Worm (Caenorhabditis elegans) whole organism, young adult: ENCODE data around the gene K07C5.2.

Source experiments
- B0261.1 ChIP-seq: sonication (generic microtip); optimal IDR thresholded peaks from 2 replicates; lab custom pipeline; 2016; ENCODE audit warnings: mild to moderate bottlenecking, missing genetic modification characterization, moderate library complexity, missing compliant biosample characterization
- B0336.3 ChIP-seq: fragments of 200-800 bp; sonication (Bioruptor generic); IDR thresholded peaks from 2 replicates; pipeline ENCODE4 v1.3.6; 2022; ENCODE audit warnings: missing genetic modification characterization, missing compliant biosample characterization
- D2030.7 ChIP-seq: fragments of 200-800 bp; sonication (Bioruptor generic); IDR thresholded peaks from 2 replicates; pipeline ENCODE4 v1.3.6; 2022; ENCODE audit warnings: missing genetic modification reagents, missing genetic modification characterization, missing compliant biosample characterization
- F22D6.2 ChIP-seq: sonication (generic microtip); optimal IDR thresholded peaks from 2 replicates; lab custom pipeline; 2016; ENCODE audit warnings: mild to moderate bottlenecking, missing genetic modification characterization, missing compliant biosample characterization
- F33H1.4 ChIP-seq: fragments of 200-800 bp; sonication (Bioruptor generic); IDR thresholded peaks from 2 replicates; pipeline ENCODE4 v1.3.6; 2022; ENCODE audit warnings: missing genetic modification reagents, missing genetic modification characterization, missing compliant biosample characterization
- K11D2.4 ChIP-seq: fragments of 200-800 bp; sonication (Bioruptor generic); IDR thresholded peaks from 2 replicates; pipeline ENCODE4 v1.3.6; 2022; ENCODE audit warnings: missing genetic modification reagents, missing genetic modification characterization, missing compliant biosample characterization
- Y53F4B.3 ChIP-seq: fragments of 200-800 bp; sonication (Bioruptor generic); IDR thresholded peaks from 2 replicates; pipeline ENCODE4 v1.3.6; 2022; ENCODE audit warnings: missing genetic modification reagents, missing genetic modification characterization, missing compliant biosample characterization
- Y53G8AR.9 ChIP-seq: fragments of 200-800 bp; sonication (Bioruptor generic); conservative IDR thresholded peaks from 2 replicates; pipeline ENCODE4 v1.3.6; 2022; ENCODE audit warnings: missing genetic modification reagents, missing genetic modification characterization, missing compliant biosample characterization
- Y56A3A.18 ChIP-seq: fragments of 200-800 bp; sonication (Bioruptor generic); IDR thresholded peaks from 2 replicates; pipeline ENCODE4 v1.3.6; 2022; ENCODE audit warnings: missing genetic modification reagents, missing genetic modification characterization, missing compliant biosample characterization
- ZK185.1 ChIP-seq: sonication (generic microtip); optimal IDR thresholded peaks from 2 replicates; lab custom pipeline; 2016; ENCODE audit warnings: mild to moderate bottlenecking, missing genetic modification characterization, missing compliant biosample characterization; ENCODE audit not compliant: poor library complexity, severe bottlenecking
- aptf-3 ChIP-seq: fragments of 200-800 bp; sonication (Bioruptor generic); IDR thresholded peaks from 2 replicates; pipeline ENCODE4 v1.3.6; 2022; ENCODE audit warnings: missing genetic modification characterization, missing compliant biosample characterization
- atf-7 ChIP-seq: sonication (generic microtip); optimal IDR thresholded peaks from 2 replicates; lab custom pipeline; 2017; ENCODE audit warnings: mild to moderate bottlenecking, missing genetic modification characterization, missing compliant biosample characterization
- attf-3 ChIP-seq: fragments of 200-800 bp; sonication (Bioruptor generic); conservative IDR thresholded peaks from 2 replicates; pipeline ENCODE4 v1.3.6; 2022; ENCODE audit warnings: missing genetic modification reagents, missing genetic modification characterization, missing compliant biosample characterization
- attf-5 ChIP-seq: fragments of 200-800 bp; sonication (Bioruptor generic); optimal IDR thresholded peaks from 2 replicates; lab custom pipeline; 2018; ENCODE audit warnings: mild to moderate bottlenecking, missing genetic modification characterization, missing compliant biosample characterization
- bed-1 ChIP-seq: fragments of 200-800 bp; sonication (Bioruptor generic); IDR thresholded peaks from 2 replicates; pipeline ENCODE4 v1.3.6; 2022; ENCODE audit warnings: missing genetic modification reagents, missing genetic modification characterization, missing compliant biosample characterization
- bed-2 ChIP-seq: fragments of 200-800 bp; sonication (Bioruptor generic); IDR thresholded peaks from 2 replicates; pipeline ENCODE4 v1.3.6; 2022; ENCODE audit warnings: missing genetic modification reagents, missing genetic modification characterization, missing compliant biosample characterization
- ccch-3 ChIP-seq: fragments of 200-800 bp; sonication (Bioruptor generic); optimal IDR thresholded peaks from 2 replicates; lab custom pipeline; 2018; ENCODE audit warnings: mild to moderate bottlenecking, missing genetic modification characterization, missing compliant biosample characterization
- ceh-100 ChIP-seq: fragments of 200-800 bp; sonication (Bioruptor generic); IDR thresholded peaks from 2 replicates; pipeline ENCODE4 v1.3.6; 2022; ENCODE audit warnings: missing genetic modification reagents, missing genetic modification characterization, missing compliant biosample characterization
- ceh-40 ChIP-seq: fragments of 200-800 bp; sonication (Bioruptor generic); IDR thresholded peaks from 2 replicates; pipeline ENCODE4 v1.3.6; 2022; ENCODE audit warnings: missing genetic modification characterization, missing compliant biosample characterization
- ceh-91 ChIP-seq: fragments of 200-800 bp; sonication (Bioruptor generic); IDR thresholded peaks from 2 replicates; pipeline ENCODE4 v1.3.6; 2022; ENCODE audit warnings: missing genetic modification reagents, missing genetic modification characterization, missing compliant biosample characterization
- chd-7 ChIP-seq: sonication (generic microtip); optimal IDR thresholded peaks from 2 replicates; lab custom pipeline; 2016; ENCODE audit warnings: mild to moderate bottlenecking, missing genetic modification characterization, moderate library complexity, missing compliant biosample characterization
- egl-18 ChIP-seq: fragments of 200-800 bp; sonication (Bioruptor generic); IDR thresholded peaks from 2 replicates; pipeline ENCODE4 v1.3.6; 2022; ENCODE audit warnings: missing genetic modification reagents, missing genetic modification characterization, missing compliant biosample characterization
- ekl-4 ChIP-seq: fragments of 200-800 bp; sonication (Bioruptor generic); IDR thresholded peaks from 2 replicates; pipeline ENCODE4 v1.3.6; 2022; ENCODE audit warnings: missing genetic modification reagents, missing genetic modification characterization, missing compliant biosample characterization
- ets-4 ChIP-seq: fragments of 200-800 bp; sonication (Bioruptor generic); optimal IDR thresholded peaks from 2 replicates; lab custom pipeline; 2018; ENCODE audit warnings: mild to moderate bottlenecking, missing genetic modification characterization, missing compliant biosample characterization
- gei-17 ChIP-seq: fragments of 200-800 bp; sonication (Bioruptor generic); optimal IDR thresholded peaks from 2 replicates; lab custom pipeline; 2018; ENCODE audit warnings: mild to moderate bottlenecking, missing genetic modification characterization, missing compliant biosample characterization
- hlh-12 ChIP-seq: sonication (generic microtip); optimal IDR thresholded peaks from 2 replicates; lab custom pipeline; 2016; ENCODE audit warnings: missing genetic modification characterization, missing compliant biosample characterization
- hlh-26 ChIP-seq: fragments of 200-800 bp; sonication (Bioruptor generic); conservative IDR thresholded peaks from 2 replicates; pipeline ENCODE4 v1.3.6; 2022; ENCODE audit warnings: missing genetic modification reagents, missing genetic modification characterization, missing compliant biosample characterization
- hmg-20 ChIP-seq: fragments of 200-800 bp; sonication (Bioruptor generic); IDR thresholded peaks from 2 replicates; pipeline ENCODE4 v1.3.6; 2022; ENCODE audit warnings: missing genetic modification reagents, missing genetic modification characterization, missing compliant biosample characterization
- lin-35 ChIP-seq, 3 experiments: fragments of 150-350 bp in 2 of 3; sonication (generic microtip) in 1 of 3; optimal IDR thresholded peaks; 2 replicates each; lab custom pipeline; 2014 to 2018; ENCODE audit warnings: missing biosample characterization in 3 of 3, missing genetic modification characterization in 3 of 3, missing genetic modification reagents in 3 of 3
- lin-54 ChIP-seq: fragments of 200-800 bp; sonication (Bioruptor generic); optimal IDR thresholded peaks from 2 replicates; lab custom pipeline; 2018; ENCODE audit warnings: mild to moderate bottlenecking, missing genetic modification characterization, missing compliant biosample characterization
- madf-6 ChIP-seq: fragments of 200-800 bp; sonication (Bioruptor generic); IDR thresholded peaks from 2 replicates; pipeline ENCODE4 v1.3.6; 2022; ENCODE audit warnings: missing genetic modification reagents, missing genetic modification characterization, missing compliant biosample characterization
- mel-28 ChIP-seq: sonication (generic microtip); optimal IDR thresholded peaks from 2 replicates; lab custom pipeline; 2016; ENCODE audit warnings: borderline replicate concordance, mild to moderate bottlenecking, missing genetic modification characterization, missing compliant biosample characterization
- mxl-1 ChIP-seq: sonication (generic microtip); optimal IDR thresholded peaks from 2 replicates; lab custom pipeline; 2016; ENCODE audit warnings: missing genetic modification characterization, missing compliant biosample characterization
- nfyb-1 ChIP-seq: fragments of 200-800 bp; sonication (Bioruptor generic); IDR thresholded peaks from 2 replicates; pipeline ENCODE4 v1.3.6; 2022; ENCODE audit warnings: missing genetic modification reagents, missing genetic modification characterization, missing compliant biosample characterization
- nhr-120 ChIP-seq: fragments of 200-800 bp; sonication (Bioruptor generic); IDR thresholded peaks from 2 replicates; pipeline ENCODE4 v1.3.6; 2022; ENCODE audit warnings: missing genetic modification characterization, missing compliant biosample characterization
- nhr-179 ChIP-seq: sonication (generic microtip); optimal IDR thresholded peaks from 2 replicates; lab custom pipeline; 2016; ENCODE audit warnings: mild to moderate bottlenecking, missing genetic modification characterization, missing compliant biosample characterization
- nhr-80 ChIP-seq: sonication (generic microtip); optimal IDR thresholded peaks from 2 replicates; lab custom pipeline; 2016; ENCODE audit warnings: missing genetic modification characterization, missing compliant biosample characterization
- nhr-90 ChIP-seq: sonication (generic microtip); optimal IDR thresholded peaks from 2 replicates; lab custom pipeline; 2016; ENCODE audit warnings: missing genotype, mild to moderate bottlenecking, missing genetic modification characterization, missing compliant biosample characterization
- rpc-1 ChIP-seq, 2 experiments: fragments of 150-350 bp in 1 of 2; sonication (generic microtip) in 1 of 2; optimal IDR thresholded peaks; 2 replicates each; lab custom pipeline; 2014 to 2018; ENCODE audit warnings: missing biosample characterization in 1 of 2, missing genetic modification characterization in 1 of 2, missing genetic modification reagents in 1 of 2, missing genotype in 1 of 2
- sptf-2 ChIP-seq: fragments of 200-800 bp; sonication (Bioruptor generic); optimal IDR thresholded peaks from 2 replicates; lab custom pipeline; 2018; ENCODE audit warnings: mild to moderate bottlenecking, missing genetic modification characterization, missing compliant biosample characterization
- unc-130 ChIP-seq: sonication (generic microtip); optimal IDR thresholded peaks from 2 replicates; lab custom pipeline; 2016; ENCODE audit warnings: missing genetic modification reagents, missing genetic modification characterization, missing compliant biosample characterization
- xnd-1 ChIP-seq: sonication (generic microtip); optimal IDR thresholded peaks from 2 replicates; lab custom pipeline; 2016; ENCODE audit warnings: missing genotype, missing genetic modification reagents, missing genetic modification characterization, missing compliant biosample characterization
- zfh-2 ChIP-seq: fragments of 200-800 bp; sonication (Bioruptor generic); conservative IDR thresholded peaks from 2 replicates; pipeline ENCODE4 v1.3.6; 2022; ENCODE audit warnings: missing genetic modification reagents, missing genetic modification characterization, missing compliant biosample characterization
- ztf-6 ChIP-seq: fragments of 200-800 bp; sonication (Bioruptor generic); IDR thresholded peaks from 2 replicates; pipeline ENCODE4 v1.3.6; 2022; ENCODE audit warnings: missing genetic modification reagents, missing genetic modification characterization, missing compliant biosample characterization

K07C5.2 gene

ce11 chrV:10357467-10357953, 18.2 kb downstream of the K07C5.2 start, which contains the start of gene ceeh-2:
Gene ceeh-2, minus strand, starts transcription at chrV:10357903.
- TF ChIP-seq nhr-80: peak; percentile 14
- no peak for TF ChIP-seq mxl-1

ce11 chrV:10358238-10358637, 18.9 kb downstream of the K07C5.2 start, which contains the start of gene ttll-15:
Gene ttll-15, plus strand, starts transcription at chrV:10358538.
- no peak for TF ChIP-seq zfh-2 (GFP tag; lab: Robert Waterston, UW)
- TF ChIP-seq unc-130 (GFP tag; lab: Kevin White, UChicago): no peak
- TF ChIP-seq nhr-90: no peak
- no peak for TF ChIP-seq xnd-1 (tag; lab: Kevin White, UChicago)
- TF ChIP-seq egl-18: no peak
- TF ChIP-seq Y53G8AR.9 (GFP tag; lab: Robert Waterston, UW): no peak
- TF ChIP-seq K11D2.4 (GFP tag; lab: Robert Waterston, UW): no peak
- TF ChIP-seq nhr-80: no peak
- TF ChIP-seq mel-28: no peak
- no peak for TF ChIP-seq gei-17
- TF ChIP-seq rpc-1 (optimal IDR thresholded peaks at IDR 0.05; lab: Kevin White, UChicago): no peak
- no peak for TF ChIP-seq rpc-1 (tag; optimal IDR thresholded peaks at IDR 0.05; lab: Kevin White, UChicago)
- no peak for TF ChIP-seq aptf-3 (GFP tag; lab: Robert Waterston, UW)
- TF ChIP-seq ets-4 (GFP tag; lab: Kevin White, UChicago): no peak
- no peak for TF ChIP-seq lin-35 (GFP tag; optimal IDR thresholded peaks at IDR 0.05; lab: Kevin White, UChicago)
- TF ChIP-seq ceh-91 (GFP tag; lab: Robert Waterston, UW): no peak
- TF ChIP-seq mxl-1: no peak
- TF ChIP-seq Y56A3A.18 (GFP tag; lab: Robert Waterston, UW): no peak
- TF ChIP-seq B0261.1: no peak
- no peak for TF ChIP-seq hlh-12 (tag; lab: Kevin White, UChicago)

- no peak for TF ChIP-seq ekl-4 (GFP tag; lab: Robert Waterston, UW)
- TF ChIP-seq lin-54 (GFP tag; lab: Kevin White, UChicago): no peak
- TF ChIP-seq nhr-90: no peak
- no peak for TF ChIP-seq mxl-1
- no peak for TF ChIP-seq gei-17
- no peak for TF ChIP-seq D2030.7 (GFP tag; lab: Robert Waterston, UW)
- no peak for TF ChIP-seq K11D2.4 (GFP tag; lab: Robert Waterston, UW)
- TF ChIP-seq Y53F4B.3: no peak
- no peak for TF ChIP-seq chd-7
- TF ChIP-seq ets-4 (GFP tag; lab: Kevin White, UChicago): no peak
- TF ChIP-seq F22D6.2 (tag; lab: Kevin White, UChicago): no peak
- no peak for TF ChIP-seq ZK185.1
- no peak for TF ChIP-seq atf-7 (tag; lab: Kevin White, UChicago)
These were observed 20.9 kb downstream of the K07C5.2 start for ce11 chrV:10360186-10360585.

- TF ChIP-seq nfyb-1 (peak; percentile 41; the same call in 1 of the 2 replicates), bed-1 (GFP tag; lab: Robert Waterston, UW) (no peak), hlh-26 (GFP tag; lab: Robert Waterston, UW) (no peak), chd-7 (no peak), nhr-179 (tag; lab: Kevin White, UChicago) (no peak), ccch-3 (no peak), B0336.3 (GFP tag; lab: Robert Waterston, UW) (no peak), sptf-2 (GFP tag; lab: Kevin White, UChicago) (no peak), Y53G8AR.9 (GFP tag; lab: Robert Waterston, UW) (no peak), attf-5 (GFP tag; lab: Kevin White, UChicago) (peak; percentile 88), bed-2 (no peak), B0261.1 (no peak), hmg-20 (GFP tag; lab: Robert Waterston, UW) (no peak), attf-3 (GFP tag; lab: Robert Waterston, UW) (no peak), nhr-120 (GFP tag; lab: Robert Waterston, UW) (no peak), ceh-100 (GFP tag; lab: Robert Waterston, UW) (no peak), ceh-40 (GFP tag; lab: Robert Waterston, UW) (no peak), ztf-6 (GFP tag; lab: Robert Waterston, UW) (no peak), F33H1.4 (GFP tag; lab: Robert Waterston, UW) (peak; percentile 54), madf-6 (peak; percentile 85), unc-130 (GFP tag; lab: Kevin White, UChicago) (no peak), nhr-90 (no peak)
These were observed 22.6 kb downstream of the K07C5.2 start, which contains the start of gene cash-1 for ce11 chrV:10361830-10362397. Gene cash-1, plus strand, starts transcription at chrV:10362261.
